Fruit fly (Drosophila melanogaster) whole organism, embryonic: ENCODE measurements around the gene CG4854.

Experiments used
- Ada2b ChIP-seq: fragments of 200-800 bp; sonication (Bioruptor generic); IDR thresholded peaks from 2 replicates; pipeline ENCODE4 v1.3.6; 2022; ENCODE audit warnings: missing biosample characterization, missing genetic modification characterization
- CG11723 ChIP-seq: fragments of 200-800 bp; sonication (Bioruptor generic); optimal IDR thresholded peaks from 2 replicates; lab custom pipeline; 2017; ENCODE audit warnings: missing biosample characterization, mild to moderate bottlenecking, missing genetic modification characterization
- CG12299 ChIP-seq: fragments of 200-800 bp; sonication (Bioruptor generic); optimal IDR thresholded peaks from 2 replicates; lab custom pipeline; 2018; ENCODE audit warnings: missing biosample characterization, mild to moderate bottlenecking, missing genetic modification characterization
- CG12744 ChIP-seq: fragments of 200-800 bp; sonication (Bioruptor generic); optimal IDR thresholded peaks from 2 replicates; lab custom pipeline; 2016; ENCODE audit warnings: missing biosample characterization, missing genetic modification characterization
- CG13624 ChIP-seq: fragments of 200-800 bp; sonication (Bioruptor generic); optimal IDR thresholded peaks from 2 replicates; lab custom pipeline; 2016; ENCODE audit warnings: missing biosample characterization, missing genetic modification characterization
- CG14050 ChIP-seq: fragments of 200-800 bp; sonication (Bioruptor generic); IDR thresholded peaks from 3 replicates; pipeline ENCODE4 v1.3.6; 2022; ENCODE audit warnings: missing biosample characterization, missing genetic modification characterization
- CG15073 ChIP-seq: fragments of 200-800 bp; sonication (Bioruptor generic); optimal IDR thresholded peaks from 2 replicates; lab custom pipeline; 2016; ENCODE audit warnings: missing biosample characterization, missing genetic modification characterization
- CG1603 ChIP-seq: fragments of 200-800 bp; sonication (Bioruptor generic); optimal IDR thresholded peaks from 2 replicates; lab custom pipeline; 2019; ENCODE audit warnings: missing biosample characterization, mild to moderate bottlenecking, missing genetic modification characterization, moderate library complexity
- CG1647 ChIP-seq: fragments of 200-800 bp; sonication (Bioruptor generic); optimal IDR thresholded peaks from 3 replicates; lab custom pipeline; 2016; ENCODE audit warnings: missing biosample characterization, missing genetic modification characterization
- CG17802 ChIP-seq: fragments of 200-800 bp; sonication (Bioruptor generic); optimal IDR thresholded peaks from 2 replicates; lab custom pipeline; 2018; ENCODE audit warnings: missing biosample characterization, mild to moderate bottlenecking, missing genetic modification characterization, moderate library complexity
- CG18262 ChIP-seq: fragments of 200-800 bp; optimal IDR thresholded peaks from 3 replicates; lab custom pipeline; 2019; ENCODE audit warnings: missing biosample characterization, mild to moderate bottlenecking, missing genetic modification characterization, moderate library complexity
- CG2199 ChIP-seq: fragments of 200-800 bp; sonication (Bioruptor generic); IDR thresholded peaks from 3 replicates; pipeline ENCODE4 v1.3.6; 2022; ENCODE audit warnings: missing biosample characterization, missing genetic modification characterization
- CG3065 ChIP-seq: fragments of 200-800 bp; sonication (Bioruptor generic); optimal IDR thresholded peaks from 2 replicates; lab custom pipeline; 2016; ENCODE audit warnings: missing biosample characterization, missing genetic modification characterization
- CG31441 ChIP-seq: fragments of 200-800 bp; sonication (Bioruptor generic); IDR thresholded peaks from 2 replicates; pipeline ENCODE4 v1.3.6; 2022; ENCODE audit warnings: missing biosample characterization, missing genetic modification characterization
- CG3163 ChIP-seq: fragments of 200-800 bp; sonication (Bioruptor generic); optimal IDR thresholded peaks from 3 replicates; lab custom pipeline; 2016; ENCODE audit warnings: missing biosample characterization, missing genetic modification characterization
- CG33213 ChIP-seq: fragments of 200-800 bp; sonication (Bioruptor generic); optimal IDR thresholded peaks from 3 replicates; lab custom pipeline; 2016; ENCODE audit warnings: missing biosample characterization, missing genetic modification characterization
- CG4424 ChIP-seq: fragments of 200-800 bp; sonication (Bioruptor generic); optimal IDR thresholded peaks from 3 replicates; lab custom pipeline; 2016; ENCODE audit warnings: missing biosample characterization, missing genetic modification characterization
- CG7357 ChIP-seq: fragments of 200-800 bp; sonication (Bioruptor generic); IDR thresholded peaks from 3 replicates; pipeline ENCODE4 v1.3.6; 2022; ENCODE audit warnings: missing biosample characterization, missing genetic modification characterization
- CG7839 ChIP-seq: fragments of 200-800 bp; sonication (Bioruptor generic); optimal IDR thresholded peaks from 3 replicates; lab custom pipeline; 2018; ENCODE audit warnings: missing biosample characterization, mild to moderate bottlenecking, missing genetic modification characterization, moderate library complexity
- CG7928 ChIP-seq: fragments of 200-800 bp; sonication (Bioruptor generic); optimal IDR thresholded peaks from 2 replicates; lab custom pipeline; 2017; ENCODE audit warnings: missing biosample characterization, mild to moderate bottlenecking, missing genetic modification characterization
- CG8089 ChIP-seq: fragments of 200-800 bp; sonication (Bioruptor generic); optimal IDR thresholded peaks from 3 replicates; lab custom pipeline; 2016; ENCODE audit warnings: missing biosample characterization, missing genetic modification characterization
- CG9817 ChIP-seq: fragments of 200-800 bp; sonication (Bioruptor generic); optimal IDR thresholded peaks from 2 replicates; lab custom pipeline; 2018; ENCODE audit warnings: missing biosample characterization, mild to moderate bottlenecking, missing genetic modification characterization, moderate library complexity
- D19A ChIP-seq: fragments of 200-800 bp; optimal IDR thresholded peaks from 3 replicates; lab custom pipeline; 2019; ENCODE audit warnings: missing biosample characterization, mild to moderate bottlenecking, missing genetic modification characterization, moderate library complexity
- Dek ChIP-seq: fragments of 200-800 bp; sonication (Bioruptor generic); optimal IDR thresholded peaks from 3 replicates; lab custom pipeline; 2019; ENCODE audit warnings: missing biosample characterization, mild to moderate bottlenecking, missing genetic modification characterization, moderate library complexity
- Lpt ChIP-seq: fragments of >200 bp; optimal IDR thresholded peaks from 2 replicates; lab custom pipeline; 2018; ENCODE audit warnings: missing biosample characterization, missing genetic modification characterization
- Mes4 ChIP-seq: fragments of 200-800 bp; sonication (Bioruptor generic); optimal IDR thresholded peaks from 2 replicates; lab custom pipeline; 2016; ENCODE audit warnings: missing biosample characterization, missing genetic modification characterization
- Neu2 ChIP-seq: fragments of 200-800 bp; sonication (Bioruptor generic); optimal IDR thresholded peaks from 3 replicates; lab custom pipeline; 2016; ENCODE audit warnings: missing biosample characterization, missing genetic modification characterization, borderline replicate concordance
- Opbp ChIP-seq: fragments of 200-800 bp; sonication (Bioruptor generic); IDR thresholded peaks from 3 replicates; pipeline ENCODE4 v1.3.6; 2022; ENCODE audit warnings: missing biosample characterization, missing genetic modification characterization; ENCODE audit not compliant: partially characterized antibody
- Ptx1 ChIP-seq: fragments of 200-800 bp; sonication (Bioruptor generic); IDR thresholded peaks from 2 replicates; pipeline ENCODE4 v1.3.6; 2022; ENCODE audit warnings: missing biosample characterization, missing genetic modification characterization
- TFAM ChIP-seq: fragments of 200-800 bp; sonication (Bioruptor generic); optimal IDR thresholded peaks from 2 replicates; lab custom pipeline; 2017; ENCODE audit warnings: missing biosample characterization, missing genetic modification characterization, inconsistent platforms
- YL-1 ChIP-seq: fragments of 200-800 bp; sonication (Bioruptor generic); optimal IDR thresholded peaks from 3 replicates; lab custom pipeline; 2017; ENCODE audit warnings: missing biosample characterization, mild to moderate bottlenecking, missing genetic modification characterization
- ap ChIP-seq: fragments of 200-800 bp; sonication (Bioruptor generic); IDR thresholded peaks from 2 replicates; pipeline ENCODE4 v1.3.6; 2022; ENCODE audit warnings: missing biosample characterization, missing genetic modification characterization
- az2 ChIP-seq: fragments of 200-800 bp; sonication (Bioruptor generic); optimal IDR thresholded peaks from 3 replicates; lab custom pipeline; 2016; ENCODE audit warnings: missing biosample characterization, missing genetic modification characterization
- bab2 ChIP-seq: fragments of 200-800 bp; sonication (Bioruptor generic); optimal IDR thresholded peaks from 2 replicates; lab custom pipeline; 2016; ENCODE audit warnings: missing biosample characterization, missing genetic modification characterization
- br ChIP-seq: fragments of >200 bp; optimal IDR thresholded peaks from 2 replicates; lab custom pipeline; 2017
- chm ChIP-seq: fragments of 200-800 bp; sonication (Bioruptor generic); IDR thresholded peaks from 2 replicates; pipeline ENCODE4 v1.3.6; 2022; ENCODE audit warnings: missing biosample characterization, missing genetic modification characterization
- ci ChIP-seq: fragments of 200-800 bp; sonication (Bioruptor generic); IDR thresholded peaks from 3 replicates; pipeline ENCODE4 v1.3.6; 2022; ENCODE audit warnings: missing biosample characterization, missing genetic modification characterization
- dati ChIP-seq: fragments of 200-800 bp; sonication (Bioruptor generic); IDR thresholded peaks from 2 replicates; pipeline ENCODE4 v1.3.6; 2022; ENCODE audit warnings: missing biosample characterization, missing genetic modification characterization
- dmrt11E ChIP-seq: fragments of 200-800 bp; sonication (Bioruptor generic); optimal IDR thresholded peaks from 3 replicates; lab custom pipeline; 2018; ENCODE audit warnings: missing biosample characterization, mild to moderate bottlenecking, missing genetic modification characterization, moderate library complexity
- esg ChIP-seq: fragments of 200-800 bp; sonication (Bioruptor generic); conservative IDR thresholded peaks from 2 replicates; pipeline ENCODE4 v1.3.6; 2022; ENCODE audit warnings: missing biosample characterization, missing genetic modification characterization
- hth ChIP-seq: fragments of >200 bp; optimal IDR thresholded peaks from 2 replicates; lab custom pipeline; 2017; ENCODE audit warnings: inconsistent platforms
- nmo ChIP-seq: fragments of 200-800 bp; sonication (Bioruptor generic); optimal IDR thresholded peaks from 2 replicates; lab custom pipeline; 2018; ENCODE audit warnings: missing biosample characterization, mild to moderate bottlenecking, missing genetic modification characterization, moderate library complexity
- org-1 ChIP-seq: fragments of 200-800 bp; sonication (Bioruptor generic); optimal IDR thresholded peaks from 2 replicates; lab custom pipeline; 2017; ENCODE audit warnings: missing biosample characterization, missing genetic modification characterization
- rib ChIP-seq: fragments of 200-800 bp; sonication (Bioruptor generic); IDR thresholded peaks from 2 replicates; pipeline ENCODE4 v1.3.6; 2022; ENCODE audit warnings: missing biosample characterization, missing genetic modification characterization
- run ChIP-seq: fragments of 200-800 bp; sonication (Bioruptor generic); optimal IDR thresholded peaks from 3 replicates; lab custom pipeline; 2018; ENCODE audit warnings: missing biosample characterization, mild to moderate bottlenecking, missing genetic modification characterization
- schlank ChIP-seq: fragments of 200-800 bp; sonication (Bioruptor generic); optimal IDR thresholded peaks from 2 replicates; lab custom pipeline; 2018; ENCODE audit warnings: missing biosample characterization, mild to moderate bottlenecking, missing genetic modification characterization
- sd ChIP-seq: fragments of 200-800 bp; sonication (Bioruptor generic); optimal IDR thresholded peaks from 3 replicates; lab custom pipeline; 2018; ENCODE audit warnings: missing biosample characterization, mild to moderate bottlenecking, missing genetic modification characterization, moderate library complexity
- seq ChIP-seq: fragments of 200-800 bp; sonication (Bioruptor generic); IDR thresholded peaks from 2 replicates; pipeline ENCODE4 v1.3.6; 2022; ENCODE audit warnings: missing biosample characterization, missing genetic modification characterization
- sisA ChIP-seq: fragments of 200-800 bp; sonication (Bioruptor generic); IDR thresholded peaks from 2 replicates; pipeline ENCODE4 v1.3.6; 2022; ENCODE audit warnings: missing biosample characterization, missing genetic modification characterization
- ssp ChIP-seq: fragments of 200-800 bp; sonication (Bioruptor generic); IDR thresholded peaks from 2 replicates; pipeline ENCODE4 v1.3.6; 2022; ENCODE audit warnings: missing biosample characterization, missing genetic modification characterization
- unc-4 ChIP-seq: fragments of 200-800 bp; sonication (Bioruptor generic); IDR thresholded peaks from 2 replicates; pipeline ENCODE4 v1.3.6; 2022; ENCODE audit warnings: missing biosample characterization, missing genetic modification characterization; ENCODE audit not compliant: partially characterized antibody
- unpg ChIP-seq: fragments of 200-800 bp; sonication (Bioruptor generic); optimal IDR thresholded peaks from 3 replicates; lab custom pipeline; 2018; ENCODE audit warnings: missing biosample characterization, mild to moderate bottlenecking, missing genetic modification characterization, moderate library complexity
- vfl ChIP-seq: fragments of 200-800 bp; sonication (Bioruptor generic); optimal IDR thresholded peaks from 2 replicates; lab custom pipeline; 2016; ENCODE audit warnings: missing biosample characterization, missing genetic modification characterization
- zf30C ChIP-seq: fragments of 200-800 bp; sonication (Bioruptor generic); optimal IDR thresholded peaks from 3 replicates; lab custom pipeline; 2018; ENCODE audit warnings: missing biosample characterization, mild to moderate bottlenecking, missing genetic modification characterization

Gene CG4854

dm6 chr3R:20001595-20001997 lies 26.3 kb upstream of the CG4854 start (continued):
- TF ChIP-seq Lpt (no peak), unc-4 (GFP tag; lab: Robert Waterston, UW) (no peak), Ada2b (GFP tag; lab: Robert Waterston, UW) (no peak), chm (GFP tag; lab: Robert Waterston, UW) (no peak), CG1603 (tag; lab: Kevin White, UChicago) (no peak), rib (GFP tag; lab: Robert Waterston, UW) (no peak), sisA (GFP tag; lab: Robert Waterston, UW) (peak; percentile 25; the same call in 1 of the 2 replicates), CG14050 (GFP tag; lab: Robert Waterston, UW) (no peak), CG3163 (GFP tag; lab: Kevin White, UChicago) (no peak), CG8089 (GFP tag; lab: Kevin White, UChicago) (no peak), hth (no peak), az2 (GFP tag; lab: Kevin White, UChicago) (no peak), CG4424 (GFP tag; lab: Kevin White, UChicago) (no peak), Mes4 (GFP tag; lab: Kevin White, UChicago) (no peak), CG12299 (tag; lab: Kevin White, UChicago) (no peak), sd (no peak), CG33213 (GFP tag; lab: Kevin White, UChicago) (no peak), CG15073 (GFP tag; lab: Kevin White, UChicago) (no peak), unpg (GFP tag; lab: Kevin White, UChicago) (no peak), seq (no peak), CG31441 (GFP tag; lab: Robert Waterston, UW) (peak; percentile 38; the same call in 1 of the 2 replicates), zf30C (GFP tag; lab: Kevin White, UChicago) (no peak), CG2199 (GFP tag; lab: Robert Waterston, UW) (no peak), esg (GFP tag; lab: Robert Waterston, UW) (no peak), bab2 (GFP tag; lab: Kevin White, UChicago) (no peak), CG11723 (no peak), dati (no peak), D19A (tag; lab: Kevin White, UChicago) (peak; percentile 89), CG7928 (GFP tag; lab: Kevin White, UChicago) (no peak), br (no peak), nmo (GFP tag; lab: Kevin White, UChicago) (peak; percentile 18), Opbp (GFP tag; lab: Robert Waterston, UW) (no peak), Dek (tag; lab: Kevin White, UChicago) (no peak), TFAM (GFP tag; lab: Kevin White, UChicago) (no peak), ssp (no peak), schlank (tag; lab: Kevin White, UChicago) (no peak), CG18262 (peak; percentile 45), CG12744 (GFP tag; lab: Kevin White, UChicago) (no peak), CG1647 (no peak), ap (GFP tag; lab: Robert Waterston, UW) (no peak), vfl (GFP tag; lab: Kevin White, UChicago) (no peak), dmrt11E (tag; lab: Kevin White, UChicago) (no peak), CG9817 (tag; lab: Kevin White, UChicago) (no peak), CG7357 (GFP tag; lab: Robert Waterston, UW) (no peak), CG7839 (peak; percentile 38), YL-1 (no peak), org-1 (GFP tag; lab: Kevin White, UChicago) (no peak), Neu2 (GFP tag; lab: Kevin White, UChicago) (no peak), CG17802 (no peak), CG13624 (GFP tag; lab: Kevin White, UChicago) (no peak), ci (GFP tag; lab: Robert Waterston, UW) (no peak), Ptx1 (GFP tag; lab: Robert Waterston, UW) (peak; percentile 32; the same call in 1 of the 2 replicates), run (tag; lab: Kevin White, UChicago) (no peak), CG3065 (GFP tag; lab: Kevin White, UChicago) (no peak)
